Fruit fly (Drosophila melanogaster) whole organism, wandering third instar larva: ENCODE data around the gene CG3823.
A peak's percentile ranks its signal among the peaks of the same experiment; 100 is the strongest.

Source experiments
- Abd-B ChIP-seq: fragments of >200 bp; optimal IDR thresholded peaks from 2 replicates; lab custom pipeline; 2017; ENCODE audit warnings: missing biosample characterization, missing genetic modification characterization
- CG32264 ChIP-seq: fragments of 200-800 bp; sonication (Bioruptor generic); optimal IDR thresholded peaks from 2 replicates; lab custom pipeline; 2016; ENCODE audit warnings: missing biosample characterization, missing genetic modification characterization
- CG9705 ChIP-seq: fragments of 200-800 bp; sonication (Bioruptor generic); optimal IDR thresholded peaks from 2 replicates; lab custom pipeline; 2018; ENCODE audit warnings: missing biosample characterization, mild to moderate bottlenecking, missing genetic modification characterization
- CrebA ChIP-seq: fragments of 200-800 bp; sonication (Bioruptor generic); optimal IDR thresholded peaks from 2 replicates; lab custom pipeline; 2016; ENCODE audit warnings: missing biosample characterization, mild to moderate bottlenecking, missing genetic modification characterization, borderline replicate concordance
- Dfd ChIP-seq: fragments of >200 bp; optimal IDR thresholded peaks from 2 replicates; lab custom pipeline; 2017; ENCODE audit warnings: missing biosample characterization, missing genetic modification characterization
- Dif ChIP-seq: fragments of 200-275, 200-300 bp; sonication (Bioruptor generic); optimal IDR thresholded peaks from 2 replicates; lab custom pipeline; 2018; ENCODE audit warnings: missing biosample characterization, missing genetic modification characterization; ENCODE audit not compliant: partially characterized antibody
- GATAd ChIP-seq: sonication (Bioruptor generic); optimal IDR thresholded peaks from 2 replicates; lab custom pipeline; 2016; ENCODE audit warnings: missing biosample characterization, missing genetic modification characterization
- HLH106 ChIP-seq: fragments of 200-800 bp; optimal IDR thresholded peaks from 3 replicates; lab custom pipeline; 2019; ENCODE audit warnings: missing biosample characterization, mild to moderate bottlenecking, missing genetic modification characterization, moderate library complexity
- Hnf4 ChIP-seq: fragments of 200-800 bp; sonication (Bioruptor generic); optimal IDR thresholded peaks from 2 replicates; lab custom pipeline; 2016; ENCODE audit warnings: missing biosample characterization, mild to moderate bottlenecking, missing genetic modification characterization
- Hr78 ChIP-seq: fragments of >200 bp; optimal IDR thresholded peaks from 2 replicates; lab custom pipeline; 2017; ENCODE audit warnings: missing biosample characterization, missing genetic modification characterization
- Hr83 ChIP-seq: fragments of 200-300 bp; sonication (Bioruptor generic); optimal IDR thresholded peaks from 2 replicates; lab custom pipeline; 2016; ENCODE audit warnings: missing biosample characterization, mild to moderate bottlenecking, missing genetic modification characterization, moderate library complexity; ENCODE audit not compliant: poor library complexity, severe bottlenecking
- Jra ChIP-seq: sonication (Bioruptor generic); optimal IDR thresholded peaks from 2 replicates; lab custom pipeline; 2016; ENCODE audit warnings: missing biosample characterization, missing genetic modification characterization
- Mio ChIP-seq: sonication (Bioruptor generic); optimal IDR thresholded peaks from 2 replicates; lab custom pipeline; 2016; ENCODE audit warnings: missing biosample characterization, missing genetic modification characterization
- Myc ChIP-seq: fragments of >200 bp; optimal IDR thresholded peaks from 2 replicates; lab custom pipeline; 2017
- N ChIP-seq: fragments of >200 bp; optimal IDR thresholded peaks from 2 replicates; lab custom pipeline; 2018; ENCODE audit warnings: missing biosample characterization, missing external identifiers, missing genetic modification characterization
- OdsH ChIP-seq: fragments of 200-800 bp; sonication (Bioruptor generic); optimal IDR thresholded peaks from 2 replicates; lab custom pipeline; 2016; ENCODE audit warnings: missing biosample characterization, mild to moderate bottlenecking, missing genetic modification characterization
- Rel ChIP-seq, 2 experiments: fragments of 200-800 bp; sonication (Bioruptor generic) in 1 of 2; optimal IDR thresholded peaks; 2 replicates in 1 of 2; 3 replicates in 1 of 2; lab custom pipeline; 2016 to 2019; ENCODE audit warnings: mild to moderate bottlenecking in 2 of 2, missing biosample characterization in 2 of 2, missing genetic modification characterization in 2 of 2, moderate library complexity in 1 of 2
- Sp1 ChIP-seq: fragments of 200-800 bp; sonication (Bioruptor generic); optimal IDR thresholded peaks from 3 replicates; lab custom pipeline; 2019; ENCODE audit warnings: missing biosample characterization, mild to moderate bottlenecking, missing genetic modification characterization, moderate library complexity
- Vsx2 ChIP-seq: fragments of 200-300, 225-300 bp; sonication (Bioruptor generic); optimal IDR thresholded peaks from 2 replicates; lab custom pipeline; 2018; ENCODE audit warnings: missing biosample characterization, missing genetic modification characterization; ENCODE audit not compliant: partially characterized antibody
- br ChIP-seq: fragments of 200-800 bp; sonication (Bioruptor generic); optimal IDR thresholded peaks from 2 replicates; lab custom pipeline; 2016; ENCODE audit warnings: missing biosample characterization, missing genetic modification characterization
- brk ChIP-seq: fragments of 200-800 bp; sonication (Bioruptor generic); optimal IDR thresholded peaks from 2 replicates; lab custom pipeline; 2016; ENCODE audit warnings: missing biosample characterization, mild to moderate bottlenecking, missing genetic modification characterization
- dl ChIP-seq, 2 experiments: fragments of 175-275, 200-275 bp in 1 of 2; fragments of 200-275 bp in 1 of 2; sonication (Bioruptor generic); optimal IDR thresholded peaks; lab custom pipeline; 2018; ENCODE audit warnings: mild to moderate bottlenecking in 2 of 2, missing biosample characterization in 2 of 2, missing genetic modification characterization in 2 of 2, moderate library complexity in 2 of 2; ENCODE audit not compliant: partially characterized antibody in 2 of 2, insufficient read depth in 1 of 2
- dmrt93B ChIP-seq: fragments of 200-800 bp; sonication (Bioruptor generic); optimal IDR thresholded peaks from 2 replicates; lab custom pipeline; 2018; ENCODE audit warnings: missing biosample characterization, mild to moderate bottlenecking, missing genetic modification characterization
- dsf ChIP-seq: sonication (Bioruptor generic); optimal IDR thresholded peaks from 2 replicates; lab custom pipeline; 2016; ENCODE audit warnings: missing biosample characterization, missing genetic modification characterization, borderline replicate concordance
- ey ChIP-seq: fragments of 200-800 bp; sonication (Bioruptor generic); optimal IDR thresholded peaks from 2 replicates; lab custom pipeline; 2016; ENCODE audit warnings: missing biosample characterization, missing genetic modification characterization
- foxo ChIP-seq, 2 experiments: fragments of 200-800 bp; sonication (Bioruptor generic); optimal IDR thresholded peaks; 2 replicates in 1 of 2; 3 replicates in 1 of 2; lab custom pipeline; 2016 to 2017; ENCODE audit warnings: missing biosample characterization in 2 of 2, missing genetic modification characterization in 2 of 2
- fru ChIP-seq: fragments of 200-800 bp; sonication (Bioruptor generic); optimal IDR thresholded peaks from 3 replicates; lab custom pipeline; 2016; ENCODE audit warnings: missing biosample characterization, mild to moderate bottlenecking, missing genetic modification characterization
- h ChIP-seq: fragments of 200-800 bp; sonication (Bioruptor generic); optimal IDR thresholded peaks from 3 replicates; lab custom pipeline; 2016; ENCODE audit warnings: missing biosample characterization, mild to moderate bottlenecking, missing genetic modification characterization
- jim ChIP-seq: fragments of 175-275, 200-325 bp; sonication (Bioruptor generic); optimal IDR thresholded peaks from 2 replicates; lab custom pipeline; 2016; ENCODE audit warnings: missing biosample characterization, mild to moderate bottlenecking, missing genetic modification characterization
- lola ChIP-seq: fragments of >200 bp; optimal IDR thresholded peaks from 2 replicates; lab custom pipeline; 2017; ENCODE audit warnings: missing biosample characterization, missing genetic modification characterization
- pan ChIP-seq: fragments of >200 bp; optimal IDR thresholded peaks from 2 replicates; lab custom pipeline; 2017
- psq ChIP-seq: fragments of 200-800 bp; sonication (Bioruptor generic); optimal IDR thresholded peaks from 3 replicates; lab custom pipeline; 2017; ENCODE audit warnings: missing biosample characterization, mild to moderate bottlenecking, missing genetic modification characterization, moderate library complexity
- rgr ChIP-seq: fragments of 200-800 bp; sonication (Bioruptor generic); optimal IDR thresholded peaks from 3 replicates; lab custom pipeline; 2016; ENCODE audit warnings: missing biosample characterization, mild to moderate bottlenecking, missing genetic modification characterization
- sage ChIP-seq: fragments of 200-800 bp; sonication (Bioruptor generic); optimal IDR thresholded peaks from 2 replicates; lab custom pipeline; 2016; ENCODE audit warnings: missing biosample characterization, mild to moderate bottlenecking, missing genetic modification characterization
- sv ChIP-seq: fragments of 200-800 bp; sonication (Bioruptor generic); optimal IDR thresholded peaks from 3 replicates; lab custom pipeline; 2016; ENCODE audit warnings: missing biosample characterization, missing genetic modification characterization
- tai ChIP-seq: sonication (Bioruptor generic); optimal IDR thresholded peaks from 2 replicates; lab custom pipeline; 2016; ENCODE audit warnings: missing biosample characterization, missing genetic modification characterization
- usp ChIP-seq: fragments of >200 bp; optimal IDR thresholded peaks from 2 replicates; lab custom pipeline; 2017; ENCODE audit warnings: missing biosample characterization, missing genetic modification characterization
- woc ChIP-seq: sonication (Bioruptor generic); optimal IDR thresholded peaks from 2 replicates; lab custom pipeline; 2016; ENCODE audit warnings: missing biosample characterization, mild to moderate bottlenecking, missing genetic modification characterization

The CG3823 gene

dm6 chrX:6343786-6344537 is 40.2 kb downstream of the CG3823 start:
- peak; percentile 90 for TF ChIP-seq Jra (GFP tag; lab: Kevin White, UChicago)
- TF ChIP-seq Vsx2 (GFP tag; lab: Kevin White, UChicago) = peak; percentile 43
- peak; percentile 95 for TF ChIP-seq woc (GFP tag; lab: Kevin White, UChicago)
- no peak for TF ChIP-seq Dfd (GFP tag; lab: Kevin White, UChicago)
- peak; percentile 91 for TF ChIP-seq sage (GFP tag; lab: Kevin White, UChicago)
- TF ChIP-seq dsf (GFP tag; lab: Kevin White, UChicago) = peak; percentile 79
- TF ChIP-seq OdsH (GFP tag; lab: Kevin White, UChicago) = peak; percentile 91
- peak; percentile 76 for TF ChIP-seq dmrt93B (GFP tag; lab: Kevin White, UChicago)
- TF ChIP-seq HLH106 (tag; lab: Kevin White, UChicago) = peak; percentile 80
- TF ChIP-seq Abd-B (GFP tag; lab: Kevin White, UChicago) = no peak
- TF ChIP-seq h = peak; percentile 96
- peak; percentile 81 for TF ChIP-seq Dif
- no peak for TF ChIP-seq lola
- TF ChIP-seq tai = peak; percentile 77
- TF ChIP-seq foxo (GFP tag; optimal IDR thresholded peaks at IDR 0.05; lab: Kevin White, UChicago) = peak; percentile 75 to 92
- TF ChIP-seq N (GFP tag; lab: Kevin White, UChicago) = no peak
- TF ChIP-seq pan (lab: Kevin White, UChicago) = no peak
- TF ChIP-seq Hr83 (GFP tag; lab: Kevin White, UChicago) = peak; percentile 19
- TF ChIP-seq psq (GFP tag; lab: Kevin White, UChicago) = peak; percentile 95
- peak; percentile 94 for TF ChIP-seq br (GFP tag; lab: Kevin White, UChicago)
- TF ChIP-seq fru = peak; percentile 95
- no peak for TF ChIP-seq CrebA
- peak; percentile 94 for TF ChIP-seq rgr (GFP tag; lab: Kevin White, UChicago)
- TF ChIP-seq CG32264 (GFP tag; lab: Kevin White, UChicago) = peak; percentile 90
- TF ChIP-seq brk (GFP tag; lab: Kevin White, UChicago) = peak; percentile 82
- peak; percentile 52 for TF ChIP-seq CG9705 (GFP tag; lab: Kevin White, UChicago)
- TF ChIP-seq sv (GFP tag; lab: Kevin White, UChicago) = no peak
- TF ChIP-seq jim (GFP tag; lab: Kevin White, UChicago) = peak; percentile 33
- TF ChIP-seq Rel (GFP tag; optimal IDR thresholded peaks at IDR 0.05; lab: Kevin White, UChicago) = peak; percentile 86
- TF ChIP-seq Rel (tag; optimal IDR thresholded peaks at IDR 0.05; lab: Kevin White, UChicago) = peak; percentile 64
- TF ChIP-seq usp = no peak
- TF ChIP-seq Hnf4 (GFP tag; lab: Kevin White, UChicago) = peak; percentile 91
- TF ChIP-seq Mio (GFP tag; lab: Kevin White, UChicago) = peak; percentile 37
- TF ChIP-seq Hr78 (GFP tag; lab: Kevin White, UChicago) = no peak
- peak; percentile 84 for TF ChIP-seq Sp1 (GFP tag; lab: Kevin White, UChicago)
- TF ChIP-seq dl (GFP tag; optimal IDR thresholded peaks at IDR 0.05; lab: Kevin White, UChicago; ENCODE audit: insufficient read depth in 1 of 2, partially characterized antibody in 2 of 2) = peak; percentile 50 to 60
- TF ChIP-seq Myc (lab: Kevin White, UChicago) = no peak
- peak; percentile 94 for TF ChIP-seq ey (GFP tag; lab: Kevin White, UChicago)
- peak; percentile 73 for TF ChIP-seq GATAd

dm6 chrX:6344538-6345074 is 40.8 kb downstream of the CG3823 start:
- TF ChIP-seq Sp1 (GFP tag; lab: Kevin White, UChicago) = peak; percentile 2
- no peak for TF ChIP-seq Hr83 (GFP tag; lab: Kevin White, UChicago)
- TF ChIP-seq pan (lab: Kevin White, UChicago) = peak; percentile 47
- TF ChIP-seq Rel (GFP tag; optimal IDR thresholded peaks at IDR 0.05; lab: Kevin White, UChicago) = no peak
- TF ChIP-seq Rel (tag; optimal IDR thresholded peaks at IDR 0.05; lab: Kevin White, UChicago) = peak; percentile 68
